Fruit fly (Drosophila melanogaster): ENCODE results near the gene Sidpn.

dm6 chr2L:19026491-19027197 lies 866 bp upstream of the Sidpn start:
- peak; percentile 10 for TF ChIP-seq toe (GFP tag; optimal IDR thresholded peaks at IDR 0.05)
- TF ChIP-seq bab1 (GFP tag; optimal IDR thresholded peaks at IDR 0.05), result no peak
- no peak for TF ChIP-seq Mnt (GFP tag; optimal IDR thresholded peaks at IDR 0.05)
- TF ChIP-seq CG5204 (GFP tag; optimal IDR thresholded peaks at IDR 0.05), result no peak
- no peak for TF ChIP-seq cnc (optimal IDR thresholded peaks at IDR 0.05)
- TF ChIP-seq CG33017 (tag; optimal IDR thresholded peaks at IDR 0.05), result peak; percentile 32
- TF ChIP-seq CG12768 (GFP tag; optimal IDR thresholded peaks at IDR 0.05), result no peak
- TF ChIP-seq CG7045 (GFP tag; optimal IDR thresholded peaks at IDR 0.05), result peak; percentile 11

Measured in whole organism, adult.